Worm (Caenorhabditis elegans): ENCODE data around the gene hrpk-2.
A peak's percentile ranks its signal among the peaks of the same experiment; 100 is the strongest.

The hrpk-2 gene

ce11 chrIII:7978289-7978688 is 8.6 kb upstream of the hrpk-2 start (continued):
- TF ChIP-seq gei-8 (GFP tag; optimal IDR thresholded peaks at IDR 0.05) = peak; percentile 24
- no peak for TF ChIP-seq Y48G9A.11 (GFP tag; IDR thresholded peaks at IDR 0.05)
- TF ChIP-seq nhr-42 (GFP tag; IDR thresholded peaks at IDR 0.05) = no peak
- no peak for TF ChIP-seq ceh-62 (tag; optimal IDR thresholded peaks at IDR 0.05)
- TF ChIP-seq dmd-9 (GFP tag; IDR thresholded peaks at IDR 0.05) = no peak; the same call in 1 of the 2 replicates
- TF ChIP-seq dmd-6 (GFP tag; IDR thresholded peaks at IDR 0.05) = 0 out of 2 replicates have a peak, but pooled peaks have one; percentile 15
- peak; percentile 23 for TF ChIP-seq mxl-3 (GFP tag; optimal IDR thresholded peaks at IDR 0.05)
- TF ChIP-seq nhr-25 (tag; optimal IDR thresholded peaks at IDR 0.05; ENCODE audit: borderline replicate concordance, insufficient read depth) = no peak
- 0 out of 2 replicates have a peak, but pooled peaks have one; percentile 48 for TF ChIP-seq vab-7 (GFP tag; IDR thresholded peaks at IDR 0.05)
- no peak for TF ChIP-seq ZK546.5 (tag; optimal IDR thresholded peaks at IDR 0.05)
- 0 out of 2 replicates have a peak, but pooled peaks have one; percentile 10 for TF ChIP-seq lin-1 (GFP tag; IDR thresholded peaks at IDR 0.05)
- TF ChIP-seq mes-2 (tag; optimal IDR thresholded peaks at IDR 0.05; ENCODE audit: poor library complexity, severe bottlenecking) = peak; percentile 15
- no peak for TF ChIP-seq cey-2 (tag; optimal IDR thresholded peaks at IDR 0.05; ENCODE audit: borderline replicate concordance, insufficient read depth)
- TF ChIP-seq ceh-44 (GFP tag; IDR thresholded peaks at IDR 0.05) = no peak
- TF ChIP-seq duxl-1 (tag; optimal IDR thresholded peaks at IDR 0.05; ENCODE audit: poor library complexity) = peak; percentile 25
- TF ChIP-seq pha-4 (GFP tag; IDR thresholded peaks at IDR 0.05) = peak; percentile 31; the same call in 1 of the 2 replicates
- no peak for TF ChIP-seq pha-4 (tag; optimal IDR thresholded peaks at IDR 0.05)
- no peak for TF ChIP-seq snpc-4 (tag; optimal IDR thresholded peaks at IDR 0.05)
- peak; percentile 57; the same call in 1 of the 2 replicates for TF ChIP-seq lim-7 (GFP tag; IDR thresholded peaks at IDR 0.05)
- 0 out of 2 replicates have a peak, but pooled peaks have one; percentile 38 for TF ChIP-seq dmd-8 (GFP tag; IDR thresholded peaks at IDR 0.05)

- TF ChIP-seq mdl-1 (tag; optimal IDR thresholded peaks at IDR 0.05) (peak in 1 of 2 experiments; percentile 23), dve-1 (tag; optimal IDR thresholded peaks at IDR 0.05; ENCODE audit: insufficient read depth) (peak; percentile 62), hlh-11 (tag; optimal IDR thresholded peaks at IDR 0.05) (peak; percentile 75), nhr-6 (tag; optimal IDR thresholded peaks at IDR 0.05) (peak; percentile 60), aha-1 (tag) (peak; percentile 67), lin-39 (tag; optimal IDR thresholded peaks at IDR 0.05) (no peak), mep-1 (tag; optimal IDR thresholded peaks at IDR 0.05) (peak; percentile 46), dpl-1 (GFP tag; optimal IDR thresholded peaks at IDR 0.05) (peak; percentile 11), nhr-111 (GFP tag; optimal IDR thresholded peaks at IDR 0.05) (no peak), R02D3.7 (tag; optimal IDR thresholded peaks at IDR 0.05) (no peak), php-3 (GFP tag; IDR thresholded peaks at IDR 0.05) (peak; percentile 51; the same call in 1 of the 2 replicates), ctbp-1 (GFP tag; IDR thresholded peaks at IDR 0.05) (no peak), nhr-28 (tag; optimal IDR thresholded peaks at IDR 0.05) (peak; percentile 44), daf-16 (GFP tag; optimal IDR thresholded peaks at IDR 0.05) (peak in 1 of 2 experiments; percentile 23), daf-16 (tag; optimal IDR thresholded peaks at IDR 0.05) (peak; percentile 92), ceh-44 (GFP tag; IDR thresholded peaks at IDR 0.05) (no peak), pha-4 (GFP tag; IDR thresholded peaks at IDR 0.05) (no peak), pha-4 (tag; optimal IDR thresholded peaks at IDR 0.05) (peak; percentile 64), jun-1 (tag; optimal IDR thresholded peaks at IDR 0.05) (peak; percentile 6), ztf-7 (tag; optimal IDR thresholded peaks at IDR 0.05) (peak; percentile 16), spr-3 (GFP tag; optimal IDR thresholded peaks at IDR 0.05) (no peak), mes-2 (tag; optimal IDR thresholded peaks at IDR 0.05; ENCODE audit: poor library complexity, severe bottlenecking) (peak; percentile 26), lsy-2 (tag; optimal IDR thresholded peaks at IDR 0.05) (peak in 1 of 2 experiments; percentile 44), hmg-1.1 (GFP tag; IDR thresholded peaks at IDR 0.05) (peak; percentile 54), ceh-28 (tag; optimal IDR thresholded peaks at IDR 0.05) (no peak)
Observed at ce11 chrIII:7978723-7979122, 8.2 kb upstream of the hrpk-2 start.
